Fruit fly (Drosophila melanogaster): Measurements from ENCODE around the gene Cp36.
A peak's percentile ranks its signal among the peaks of the same experiment; 100 is the strongest.

The Cp36 gene

dm6 chrX:8479031-8479568 is at the start of gene Cp36:
Gene Cp36 (plus strand): TSS chrX:8479319.
- no peak for TF ChIP-seq CG17801 (GFP tag; optimal IDR thresholded peaks at IDR 0.05; ENCODE audit: partially characterized antibody)

dm6 chrX:8433709-8434108 is 45.4 kb upstream of the Cp36 start, which contains the start of gene CG32712:
Gene CG32712 (minus strand): TSS chrX:8433809.
- no peak for TF ChIP-seq CG17801 (GFP tag; optimal IDR thresholded peaks at IDR 0.05; ENCODE audit: partially characterized antibody)

dm6 chrX:8436656-8437284 is 42.3 kb upstream of the Cp36 start, which contains the start of gene CG1440:
Gene CG1440 (plus strand): TSS chrX:8437057.
- peak; percentile 89 for TF ChIP-seq CG17801 (GFP tag; optimal IDR thresholded peaks at IDR 0.05; ENCODE audit: partially characterized antibody)

- TF ChIP-seq CG17801 (GFP tag; optimal IDR thresholded peaks at IDR 0.05; ENCODE audit: partially characterized antibody) = peak; percentile 50
These were observed 41.6 kb upstream of the Cp36 start, which contains the start of gene Miga for dm6 chrX:8437285-8438110. Gene Miga (minus strand): TSS chrX:8437820.

- TF ChIP-seq CG17801 (GFP tag; optimal IDR thresholded peaks at IDR 0.05; ENCODE audit: partially characterized antibody) = no peak
These were observed 37.0 kb upstream of the Cp36 start, which contains the start of gene CG12123 for dm6 chrX:8442161-8442560. Gene CG12123 (minus strand): TSS chrX:8442348.

- TF ChIP-seq CG17801 (GFP tag; optimal IDR thresholded peaks at IDR 0.05; ENCODE audit: partially characterized antibody) = no peak
These were observed 36.2 kb upstream of the Cp36 start for dm6 chrX:8442912-8443311.

- TF ChIP-seq CG17801 (GFP tag; optimal IDR thresholded peaks at IDR 0.05; ENCODE audit: partially characterized antibody) = no peak
These were observed 34.8 kb upstream of the Cp36 start for dm6 chrX:8444279-8444678.

dm6 chrX:8444883-8445572 is 34.1 kb upstream of the Cp36 start:
- peak; percentile 9 for TF ChIP-seq CG17801 (GFP tag; optimal IDR thresholded peaks at IDR 0.05; ENCODE audit: partially characterized antibody)

- no peak for TF ChIP-seq CG17801 (GFP tag; optimal IDR thresholded peaks at IDR 0.05; ENCODE audit: partially characterized antibody)
These were observed 32.0 kb upstream of the Cp36 start for dm6 chrX:8447166-8447565.

dm6 chrX:8448171-8448570 is 30.9 kb upstream of the Cp36 start:
- no peak for TF ChIP-seq CG17801 (GFP tag; optimal IDR thresholded peaks at IDR 0.05; ENCODE audit: partially characterized antibody)

dm6 chrX:8450214-8450904 is 28.8 kb upstream of the Cp36 start:
- TF ChIP-seq CG17801 (GFP tag; optimal IDR thresholded peaks at IDR 0.05; ENCODE audit: partially characterized antibody) = no peak

- no peak for TF ChIP-seq CG17801 (GFP tag; optimal IDR thresholded peaks at IDR 0.05; ENCODE audit: partially characterized antibody)
These were observed 27.0 kb upstream of the Cp36 start for dm6 chrX:8452163-8452562.

dm6 chrX:8455019-8455555 is 24.0 kb upstream of the Cp36 start, which contains the start of gene org-1:
Gene org-1 (minus strand): TSS chrX:8455069.
- peak; percentile 89 for TF ChIP-seq CG17801 (GFP tag; optimal IDR thresholded peaks at IDR 0.05; ENCODE audit: partially characterized antibody)

- TF ChIP-seq CG17801 (GFP tag; optimal IDR thresholded peaks at IDR 0.05; ENCODE audit: partially characterized antibody) = no peak
These were observed 21.6 kb upstream of the Cp36 start, which contains the start of gene CG32713 for dm6 chrX:8457532-8457931. Gene CG32713 (minus strand): TSS chrX:8457632.

All from ovary, adult (tissue).